Worm (Caenorhabditis elegans): Measurements from ENCODE around the gene ifbp-1.

DNA sequence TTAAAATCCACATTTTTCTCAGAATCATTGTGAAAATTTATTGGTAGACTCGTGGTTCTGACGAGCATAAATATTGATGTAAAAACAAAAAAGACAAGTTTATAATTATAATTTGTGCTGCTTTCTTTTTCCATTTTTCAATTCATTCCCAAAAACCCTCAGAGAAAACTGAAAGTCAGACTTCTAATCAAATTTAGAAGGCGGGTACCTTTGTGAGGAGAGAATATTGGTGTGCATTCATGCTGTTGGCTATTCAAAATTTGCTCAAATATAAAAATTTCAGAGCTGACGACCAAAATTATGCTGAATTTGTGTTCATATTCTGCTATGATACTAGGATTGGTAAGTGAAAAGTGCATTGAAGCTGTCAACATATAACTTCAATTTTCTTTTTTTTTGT lies 13.0 kb downstream of the ifbp-1 start, which contains the start of gene srx-125:
- TF ChIP-seq ama-1 (optimal IDR thresholded peaks at IDR 0.05) (no peak), nhr-11 (tag; optimal IDR thresholded peaks at IDR 0.05) (no peak), elt-2 (tag; optimal IDR thresholded peaks at IDR 0.05) (no peak), sox-4 (tag; optimal IDR thresholded peaks at IDR 0.05) (no peak), skn-1 (tag; optimal IDR thresholded peaks at IDR 0.05) (no peak), mep-1 (tag; optimal IDR thresholded peaks at IDR 0.05) (no peak), snpc-4 (tag; optimal IDR thresholded peaks at IDR 0.05) (no peak), sptf-1 (tag; optimal IDR thresholded peaks at IDR 0.05) (no peak), hlh-17 (GFP tag; optimal IDR thresholded peaks at IDR 0.05; ENCODE audit: borderline replicate concordance) (no peak)
